Worm (Caenorhabditis elegans): ENCODE data around the gene Y116A8C.24.

- TF ChIP-seq him-1 (tag; optimal IDR thresholded peaks at IDR 0.05) (no peak), dao-5 (tag; optimal IDR thresholded peaks at IDR 0.05) (no peak)
Observed at ce11 chrIV:17103116-17103515, 32.4 kb upstream of the Y116A8C.24 start.
